Worm (Caenorhabditis elegans) whole organism, midembryonic: ENCODE results near the gene T25C12.3.

Experiments used
- T22C8.4 ChIP-seq: fragments of 200-800 bp; sonication (Bioruptor generic); IDR thresholded peaks from 2 replicates; pipeline ENCODE4 v1.3.6; 2022; ENCODE audit warnings: missing genetic modification characterization, missing compliant biosample characterization
- flt-1 ChIP-seq: fragments of 200-800 bp; sonication (Bioruptor generic); IDR thresholded peaks from 2 replicates; pipeline ENCODE4 v1.3.6; 2022; ENCODE audit warnings: missing genetic modification characterization, missing compliant biosample characterization
- klf-2 ChIP-seq: fragments of 200-800 bp; sonication (Bioruptor generic); conservative IDR thresholded peaks from 2 replicates; pipeline ENCODE4 v1.3.6; 2022; ENCODE audit warnings: missing genetic modification reagents, missing genetic modification characterization, missing compliant biosample characterization
- med-1 ChIP-seq: sonication (generic microtip); optimal IDR thresholded peaks from 2 replicates; lab custom pipeline; 2017; ENCODE audit warnings: missing genetic modification characterization, mild to moderate bottlenecking, missing compliant biosample characterization, antibody characterized with exemption, missing genetic modification reagents; ENCODE audit not compliant: insufficient read depth
- tab-1 ChIP-seq: fragments of 200-800 bp; sonication (Bioruptor generic); IDR thresholded peaks from 2 replicates; pipeline ENCODE4 v1.3.6; 2022; ENCODE audit warnings: missing genetic modification characterization, missing compliant biosample characterization
- ztf-23 ChIP-seq: fragments of 200-800 bp; sonication (Bioruptor generic); IDR thresholded peaks from 2 replicates; pipeline ENCODE4 v1.3.6; 2022; ENCODE audit warnings: missing genetic modification reagents, missing genetic modification characterization, missing compliant biosample characterization
- ztf-29 ChIP-seq: fragments of 200-800 bp; sonication (Bioruptor generic); IDR thresholded peaks from 2 replicates; pipeline ENCODE4 v1.3.6; 2022; ENCODE audit warnings: missing genetic modification reagents, missing genetic modification characterization, missing compliant biosample characterization

- TF ChIP-seq ztf-23 (GFP tag; lab: Robert Waterston, UW) = no peak
- no peak for TF ChIP-seq tab-1 (GFP tag; lab: Robert Waterston, UW)
- TF ChIP-seq flt-1 = no peak
- no peak for TF ChIP-seq klf-2
- TF ChIP-seq ztf-29 (GFP tag; lab: Robert Waterston, UW) = no peak
- no peak for TF ChIP-seq T22C8.4 (GFP tag; lab: Robert Waterston, UW)
- TF ChIP-seq med-1 (GFP tag; lab: Kevin White, UChicago) = no peak
Observed at ce11 chrX:11465215-11465614, 34.6 kb downstream of the T25C12.3 start, which contains the start of gene lin-14.
